Worm (Caenorhabditis elegans): Measurements from ENCODE around the gene ZK418.6.

ce11 chrIII:7107965-7108364 is 29.3 kb upstream of the ZK418.6 start, which contains the start of gene odd-1:
- TF ChIP-seq tra-4 (tag; optimal IDR thresholded peaks at IDR 0.05) (no peak), ets-7 (tag; optimal IDR thresholded peaks at IDR 0.05) (no peak), ama-1 (optimal IDR thresholded peaks at IDR 0.05) (no peak), tbx-37 (GFP tag; conservative IDR thresholded peaks at IDR 0.05) (no peak), hnd-1 (tag; optimal IDR thresholded peaks at IDR 0.05) (no peak), flt-1 (GFP tag; IDR thresholded peaks at IDR 0.05) (no peak), scrt-1 (GFP tag; IDR thresholded peaks at IDR 0.05) (no peak), B0310.2 (tag; optimal IDR thresholded peaks at IDR 0.05) (no peak)
